Fruit fly (Drosophila melanogaster) whole organism: ENCODE results near the gene Ir92a.

Source experiments
- CG8478 ChIP-seq: fragments of >200 bp; optimal IDR thresholded peaks from 2 replicates; lab custom pipeline; 2018; ENCODE audit warnings: inconsistent platforms
- Dll ChIP-seq: fragments of >200 bp; optimal IDR thresholded peaks from 2 replicates; lab custom pipeline; 2017
- EcR ChIP-seq, 2 experiments: fragments of >200 bp; optimal IDR thresholded peaks; 2 replicates each; lab custom pipeline; 2017; ENCODE audit warnings: missing biosample characterization in 2 of 2, missing genetic modification characterization in 2 of 2, missing genetic modification reagents in 2 of 2
- pan ChIP-seq: fragments of >200 bp; optimal IDR thresholded peaks from 2 replicates; lab custom pipeline; 2017
- psq ChIP-seq: fragments of >200 bp; optimal IDR thresholded peaks from 2 replicates; lab custom pipeline; 2017
- usp ChIP-seq: fragments of >200 bp; optimal IDR thresholded peaks from 2 replicates; lab custom pipeline; 2017; ENCODE audit warnings: missing biosample characterization, missing genetic modification characterization, mixed read lengths

The Ir92a gene

dm6 chr3R:20309661-20310497 lies 28.9 kb upstream of the Ir92a start:
- TF ChIP-seq psq (no peak), Dll (no peak), pan (lab: Kevin White, UChicago) (no peak), EcR (GFP tag; optimal IDR thresholded peaks at IDR 0.05; lab: Kevin White, UChicago) (no peak), usp (GFP tag; lab: Kevin White, UChicago) (no peak), CG8478 (lab: Kevin White, UChicago) (no peak)

DNA sequence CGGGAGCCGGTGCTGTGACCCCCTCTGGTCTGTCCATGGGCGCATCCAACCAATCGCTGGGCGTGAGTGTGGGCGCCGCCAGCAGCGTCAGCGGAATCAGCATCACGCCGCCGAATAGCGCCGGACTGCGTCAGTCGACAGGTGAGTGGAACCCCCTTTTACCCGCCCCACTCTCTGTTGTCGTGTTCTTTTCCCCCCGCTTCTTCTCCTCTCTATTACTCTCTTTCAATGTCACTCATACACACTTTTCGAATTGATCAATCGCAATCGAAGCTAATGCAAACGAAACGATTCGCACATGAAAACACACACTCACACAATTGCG lies 28.3 kb upstream of the Ir92a start:
- TF ChIP-seq psq: no peak

dm6 chr3R:20310905-20311304 lies 27.9 kb upstream of the Ir92a start:
- TF ChIP-seq psq: no peak
- no peak for TF ChIP-seq EcR (GFP tag; optimal IDR thresholded peaks at IDR 0.05; lab: Kevin White, UChicago)
- TF ChIP-seq Dll: no peak
- TF ChIP-seq CG8478 (lab: Kevin White, UChicago): no peak
- no peak for TF ChIP-seq pan (lab: Kevin White, UChicago)
- no peak for TF ChIP-seq usp (GFP tag; lab: Kevin White, UChicago)

- TF ChIP-seq usp (GFP tag; lab: Kevin White, UChicago) (no peak), CG8478 (lab: Kevin White, UChicago) (no peak), pan (lab: Kevin White, UChicago) (no peak), psq (no peak), Dll (no peak), EcR (GFP tag; optimal IDR thresholded peaks at IDR 0.05; lab: Kevin White, UChicago) (no peak)
These were observed 27.4 kb upstream of the Ir92a start for dm6 chr3R:20311406-20311805.

DNA sequence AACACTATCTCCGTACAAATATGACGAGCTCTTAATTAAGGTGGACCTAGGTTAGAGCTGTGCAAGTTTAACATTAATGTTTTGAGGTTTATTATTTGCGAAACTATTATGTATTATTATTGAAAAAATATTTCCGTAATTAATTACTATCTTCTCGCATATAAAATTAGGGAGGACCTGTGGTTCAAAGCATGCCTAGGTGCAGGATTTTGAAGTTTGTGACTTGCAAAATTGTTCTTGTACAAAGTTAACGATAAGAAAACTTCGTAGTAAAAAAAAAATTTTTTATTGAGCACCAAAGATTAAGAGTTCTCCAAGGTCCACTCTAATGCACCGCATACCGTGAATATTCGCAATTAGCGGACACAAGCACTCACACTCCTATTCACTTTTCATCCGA lies 25.9 kb upstream of the Ir92a start:
- TF ChIP-seq Dll (no peak), CG8478 (lab: Kevin White, UChicago) (no peak), usp (GFP tag; lab: Kevin White, UChicago) (no peak), EcR (GFP tag; optimal IDR thresholded peaks at IDR 0.05; lab: Kevin White, UChicago) (no peak)

DNA sequence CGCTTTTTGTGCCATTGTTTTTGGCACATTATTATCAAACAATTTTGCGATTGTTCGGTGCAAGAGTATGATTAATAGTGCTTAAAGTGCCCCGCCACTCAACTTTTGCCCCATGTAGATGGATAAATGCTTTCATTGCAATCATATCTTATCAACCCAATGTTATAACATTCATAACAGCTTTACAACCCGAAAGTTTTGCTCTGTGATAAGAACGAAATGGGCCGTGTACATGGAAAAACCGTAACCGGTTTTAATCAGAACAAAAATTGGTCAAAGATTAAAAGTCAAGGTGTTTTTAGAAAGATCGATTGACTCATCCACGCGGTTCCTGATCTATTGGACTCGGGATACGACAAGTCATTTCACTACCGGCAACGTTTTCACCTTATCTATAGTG lies 22.2 kb upstream of the Ir92a start:
- TF ChIP-seq Dll (no peak), EcR (GFP tag; optimal IDR thresholded peaks at IDR 0.05; lab: Kevin White, UChicago) (no peak), CG8478 (lab: Kevin White, UChicago) (no peak), usp (GFP tag; lab: Kevin White, UChicago) (no peak), psq (no peak), pan (lab: Kevin White, UChicago) (no peak)

DNA sequence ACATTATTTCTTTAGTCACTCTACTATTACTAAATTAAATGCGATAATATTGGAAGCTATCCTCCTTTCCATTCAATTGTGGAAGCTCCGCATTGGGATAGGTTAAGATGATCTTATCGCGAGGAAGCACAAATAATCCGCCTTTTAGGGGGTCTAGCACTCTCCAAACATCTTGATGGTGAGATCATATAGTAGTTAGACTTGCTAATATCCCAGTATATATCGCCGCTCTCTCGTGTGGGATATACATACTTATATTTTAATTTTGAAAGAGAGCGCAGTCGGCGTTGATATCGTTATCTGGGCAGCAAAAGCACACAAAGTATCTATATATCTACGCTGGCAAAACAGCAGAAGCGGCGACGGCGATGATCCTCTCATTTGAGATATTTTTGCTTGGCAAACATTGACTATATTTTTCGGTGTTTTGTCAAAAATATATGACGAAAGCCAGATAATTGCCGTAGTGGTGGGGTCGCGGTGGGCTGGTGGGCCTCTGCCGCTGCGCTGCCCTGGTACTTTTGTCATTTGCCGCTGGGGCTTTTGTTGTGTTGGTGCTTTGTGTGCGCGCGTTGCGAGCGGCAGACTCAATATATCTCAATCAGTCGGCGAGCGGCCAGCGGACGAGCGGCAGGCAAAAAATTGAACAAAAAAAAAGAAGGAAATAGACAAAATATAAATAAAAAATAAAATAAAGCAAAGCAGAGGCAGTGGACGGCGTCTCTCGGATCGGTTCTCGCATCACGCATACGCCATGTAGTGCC lies 21.2 kb upstream of the Ir92a start:
- TF ChIP-seq CG8478 (lab: Kevin White, UChicago) (no peak), psq (no peak), pan (lab: Kevin White, UChicago) (no peak), usp (GFP tag; lab: Kevin White, UChicago) (no peak), Dll (no peak), EcR (GFP tag; optimal IDR thresholded peaks at IDR 0.05; lab: Kevin White, UChicago) (no peak)

- TF ChIP-seq Dll (no peak), psq (no peak), pan (lab: Kevin White, UChicago) (no peak), EcR (GFP tag; optimal IDR thresholded peaks at IDR 0.05; lab: Kevin White, UChicago) (no peak), CG8478 (lab: Kevin White, UChicago) (no peak), usp (GFP tag; lab: Kevin White, UChicago) (no peak)
These were observed 20.5 kb upstream of the Ir92a start for dm6 chr3R:20318166-20318690.

DNA sequence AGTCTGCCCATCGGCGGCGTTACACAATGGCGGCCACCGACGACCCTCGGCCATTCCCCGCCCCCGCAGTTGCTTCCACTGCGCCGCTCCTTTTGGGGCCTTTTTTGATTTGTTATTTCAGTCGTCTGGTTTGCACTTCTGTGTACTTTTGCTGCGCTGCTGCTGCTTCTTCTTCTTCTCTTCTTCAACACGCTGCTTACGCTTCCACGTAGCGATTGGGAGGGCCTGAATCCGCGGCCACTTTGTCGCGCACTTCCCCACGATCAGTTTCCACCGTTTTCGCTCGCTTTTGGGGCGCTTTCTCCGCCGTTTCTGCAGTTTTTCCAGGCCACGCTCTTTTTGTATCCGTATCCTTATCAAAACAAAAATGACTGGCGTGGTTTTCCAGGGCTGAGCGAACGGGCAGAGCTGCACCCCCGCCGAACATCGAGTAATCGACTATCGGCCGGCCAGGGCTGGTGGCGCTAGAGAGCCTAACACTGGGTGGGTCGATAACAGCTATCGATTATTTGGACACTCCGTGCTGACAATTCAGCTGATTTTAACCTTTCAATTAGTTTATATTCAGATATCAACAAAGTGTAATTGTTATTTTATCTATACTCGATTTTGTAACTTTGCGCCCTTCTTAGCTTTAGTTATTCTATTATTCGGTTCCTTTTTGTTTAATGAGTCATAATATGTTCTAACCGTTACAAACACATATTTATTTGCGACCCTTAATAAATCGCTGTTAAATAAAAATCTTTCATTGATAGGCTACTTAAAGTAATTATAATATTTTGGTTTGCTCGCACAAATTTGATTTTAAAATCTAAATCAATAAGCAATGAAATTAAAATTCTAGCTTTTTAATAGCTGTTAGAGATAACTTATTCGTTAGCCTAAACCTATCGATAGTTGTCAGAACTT lies 10.9 kb upstream of the Ir92a start, which contains the start of the genes CG4360 and Sirt2:
Gene CG4360 (minus strand): TSS at position 432 of the 912 bp plus-strand sequence.
Gene Sirt2 (plus strand): TSS at position 894 of the 912 bp plus-strand sequence.
- TF ChIP-seq usp (GFP tag; lab: Kevin White, UChicago): no peak
- TF ChIP-seq pan (lab: Kevin White, UChicago): no peak
- no peak for TF ChIP-seq Dll
- no peak for TF ChIP-seq CG8478 (lab: Kevin White, UChicago)
- no peak for TF ChIP-seq psq
- no peak for TF ChIP-seq EcR (GFP tag; optimal IDR thresholded peaks at IDR 0.05; lab: Kevin White, UChicago)

DNA sequence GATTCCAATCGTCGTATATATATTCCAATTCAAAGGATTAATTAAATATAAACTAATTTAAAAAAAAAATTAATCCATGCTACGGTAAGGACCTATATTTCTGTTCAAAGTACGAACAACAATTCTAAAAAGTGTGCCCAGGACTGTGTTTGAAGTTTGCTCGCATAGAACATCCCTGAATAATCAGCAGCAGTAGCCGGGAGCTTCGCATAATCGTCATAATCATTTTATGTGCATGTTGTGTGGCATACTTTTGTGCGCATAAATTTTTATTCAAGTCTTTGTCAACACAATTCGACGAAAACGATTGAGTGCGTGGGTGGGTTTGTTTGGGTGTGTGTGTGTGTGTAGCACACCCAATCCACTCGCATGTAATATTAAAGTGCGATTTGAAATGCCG lies 6.1 kb upstream of the Ir92a start:
- TF ChIP-seq pan (lab: Kevin White, UChicago): no peak
- no peak for TF ChIP-seq psq
- no peak for TF ChIP-seq Dll
- TF ChIP-seq EcR (GFP tag; optimal IDR thresholded peaks at IDR 0.05; lab: Kevin White, UChicago): no peak
- TF ChIP-seq CG8478 (lab: Kevin White, UChicago): no peak
- TF ChIP-seq usp (GFP tag; lab: Kevin White, UChicago): no peak

dm6 chr3R:20346903-20347302 lies 8.1 kb downstream of the Ir92a start:
- TF ChIP-seq pan (lab: Kevin White, UChicago): no peak
